Worm (Caenorhabditis elegans) whole organism, L2 larva: ENCODE results near the gene nlp-3.

Experiments
- C34F6.9 ChIP-seq: fragments of 150-350 bp; optimal IDR thresholded peaks from 2 replicates; lab custom pipeline; 2014; ENCODE audit warnings: missing biosample characterization, missing genetic modification characterization
- F13H6.1 ChIP-seq: sonication (generic microtip); optimal IDR thresholded peaks from 2 replicates; lab custom pipeline; 2016; ENCODE audit warnings: missing genetic modification characterization, missing compliant biosample characterization
- R02D3.7 ChIP-seq: fragments of 150-350 bp; optimal IDR thresholded peaks from 2 replicates; lab custom pipeline; 2014; ENCODE audit warnings: missing biosample characterization, missing genetic modification characterization
- ZK546.5 ChIP-seq: sonication (generic microtip); optimal IDR thresholded peaks from 2 replicates; lab custom pipeline; 2017; ENCODE audit warnings: missing biosample characterization, missing genetic modification characterization
- alr-1 ChIP-seq: fragments of 150-350 bp; optimal IDR thresholded peaks from 2 replicates; lab custom pipeline; 2014; ENCODE audit warnings: missing biosample characterization, missing genetic modification characterization
- aly-2 ChIP-seq: fragments of 150-350 bp; optimal IDR thresholded peaks from 2 replicates; lab custom pipeline; 2014; ENCODE audit warnings: missing biosample characterization, missing genetic modification characterization
- ceh-16 ChIP-seq: fragments of 150-350 bp; optimal IDR thresholded peaks from 2 replicates; lab custom pipeline; 2014; ENCODE audit warnings: missing biosample characterization, missing genetic modification characterization
- crh-2 ChIP-seq: sonication (generic microtip); optimal IDR thresholded peaks from 2 replicates; lab custom pipeline; 2017; ENCODE audit warnings: missing biosample characterization, missing genetic modification characterization
- dmd-4 ChIP-seq: sonication (generic microtip); optimal IDR thresholded peaks from 2 replicates; lab custom pipeline; 2017; ENCODE audit warnings: missing biosample characterization, missing genetic modification characterization
- elt-1 ChIP-seq: fragments of 150-350 bp; optimal IDR thresholded peaks from 2 replicates; lab custom pipeline; 2014; ENCODE audit warnings: missing biosample characterization, missing genetic modification characterization
- elt-3 ChIP-seq: sonication (generic microtip); optimal IDR thresholded peaks from 2 replicates; lab custom pipeline; 2017; ENCODE audit warnings: missing biosample characterization, missing genetic modification characterization
- fos-1 ChIP-seq: fragments of 150-350 bp; optimal IDR thresholded peaks from 2 replicates; lab custom pipeline; 2014; ENCODE audit warnings: missing biosample characterization, missing genetic modification characterization
- gmeb-1 ChIP-seq: fragments of 150-350 bp; optimal IDR thresholded peaks from 2 replicates; lab custom pipeline; 2014; ENCODE audit warnings: missing biosample characterization, missing genetic modification characterization
- lin-13 ChIP-seq: fragments of 150-350 bp; optimal IDR thresholded peaks from 2 replicates; lab custom pipeline; 2014; ENCODE audit warnings: missing biosample characterization, missing genetic modification reagents, missing genetic modification characterization
- lin-39 ChIP-seq: fragments of 150-350 bp; optimal IDR thresholded peaks from 2 replicates; lab custom pipeline; 2014; ENCODE audit warnings: missing biosample characterization, missing genetic modification reagents, missing genetic modification characterization
- lsy-2 ChIP-seq, 2 experiments: fragments of 150-350 bp in 1 of 2; sonication (generic microtip) in 1 of 2; optimal IDR thresholded peaks; 2 replicates each; lab custom pipeline; 2014 to 2017; ENCODE audit warnings: missing biosample characterization in 2 of 2, missing genetic modification characterization in 2 of 2
- mab-5 ChIP-seq: fragments of 150-350 bp; optimal IDR thresholded peaks from 2 replicates; lab custom pipeline; 2014; ENCODE audit warnings: missing biosample characterization, missing genetic modification characterization
- mbf-1 ChIP-seq: sonication (generic microtip); optimal IDR thresholded peaks from 2 replicates; lab custom pipeline; 2017; ENCODE audit warnings: missing biosample characterization, missing genetic modification characterization
- mdl-1 ChIP-seq, 2 experiments: fragments of 150-350 bp in 1 of 2; sonication (generic microtip) in 1 of 2; optimal IDR thresholded peaks; 2 replicates each; lab custom pipeline; 2017; ENCODE audit warnings: missing biosample characterization in 2 of 2, missing genetic modification characterization in 2 of 2
- nhr-10 ChIP-seq: sonication (generic microtip); optimal IDR thresholded peaks from 2 replicates; lab custom pipeline; 2017; ENCODE audit warnings: missing biosample characterization, missing genetic modification characterization
- nhr-11 ChIP-seq: fragments of 150-350 bp; optimal IDR thresholded peaks from 2 replicates; lab custom pipeline; 2014; ENCODE audit warnings: missing biosample characterization, missing genetic modification characterization
- nhr-129 ChIP-seq: fragments of 150-350 bp; optimal IDR thresholded peaks from 2 replicates; lab custom pipeline; 2014; ENCODE audit warnings: missing biosample characterization, missing genetic modification characterization
- nhr-23 ChIP-seq: fragments of 150-350 bp; optimal IDR thresholded peaks from 2 replicates; lab custom pipeline; 2014; ENCODE audit warnings: missing biosample characterization, missing genetic modification reagents, missing genetic modification characterization
- nhr-237 ChIP-seq: fragments of 150-350 bp; optimal IDR thresholded peaks from 2 replicates; lab custom pipeline; 2014; ENCODE audit warnings: missing biosample characterization, missing genetic modification characterization
- nhr-25 ChIP-seq: fragments of 150-350 bp; sonication (generic microtip); optimal IDR thresholded peaks from 3 replicates; lab custom pipeline; 2014; ENCODE audit warnings: missing biosample characterization, missing genetic modification characterization
- nhr-77 ChIP-seq: fragments of 150-350 bp; optimal IDR thresholded peaks from 2 replicates; lab custom pipeline; 2014; ENCODE audit warnings: missing biosample characterization, missing genetic modification characterization
- peb-1 ChIP-seq: fragments of 150-350 bp; optimal IDR thresholded peaks from 2 replicates; lab custom pipeline; 2014; ENCODE audit warnings: missing biosample characterization, missing genetic modification characterization
- sem-4 ChIP-seq: fragments of 150-350 bp; optimal IDR thresholded peaks from 2 replicates; lab custom pipeline; 2014; ENCODE audit warnings: missing biosample characterization, missing genetic modification reagents, missing genetic modification characterization
- skn-1 ChIP-seq: sonication (generic microtip); optimal IDR thresholded peaks from 2 replicates; lab custom pipeline; 2017; ENCODE audit warnings: missing biosample characterization, missing genetic modification characterization
- sma-9 ChIP-seq, 2 experiments: fragments of 150-350 bp in 1 of 2; sonication (generic microtip) in 1 of 2; optimal IDR thresholded peaks; 2 replicates each; lab custom pipeline; 2014 to 2016; ENCODE audit warnings: missing genetic modification characterization in 2 of 2, mild to moderate bottlenecking in 1 of 2, missing biosample characterization in 1 of 2, missing compliant biosample characterization in 1 of 2, missing genetic modification reagents in 1 of 2, moderate library complexity in 1 of 2
- snpc-4 ChIP-seq: fragments of 150-350 bp; optimal IDR thresholded peaks from 2 replicates; lab custom pipeline; 2014; ENCODE audit warnings: missing biosample characterization, missing genetic modification characterization
- unc-39 ChIP-seq: fragments of 150-350 bp; optimal IDR thresholded peaks from 2 replicates; lab custom pipeline; 2014; ENCODE audit warnings: missing biosample characterization, missing genetic modification characterization
- unc-55 ChIP-seq: fragments of 150-350 bp; sonication (generic microtip); optimal IDR thresholded peaks from 3 replicates; lab custom pipeline; 2014; ENCODE audit warnings: missing biosample characterization, missing genetic modification reagents, missing genetic modification characterization
- unc-62 ChIP-seq: fragments of 150-350 bp; optimal IDR thresholded peaks from 2 replicates; lab custom pipeline; 2014; ENCODE audit warnings: missing biosample characterization, missing genetic modification reagents, missing genetic modification characterization
- ztf-1 ChIP-seq: fragments of 200-800 bp; sonication (Bioruptor generic); conservative IDR thresholded peaks from 2 replicates; pipeline ENCODE4 v1.3.6; 2022; ENCODE audit warnings: missing genetic modification characterization, missing compliant biosample characterization
- ztf-11 ChIP-seq: sonication (generic microtip); optimal IDR thresholded peaks from 2 replicates; lab custom pipeline; 2017; ENCODE audit warnings: missing biosample characterization, missing genetic modification characterization

nlp-3 gene

DNA sequence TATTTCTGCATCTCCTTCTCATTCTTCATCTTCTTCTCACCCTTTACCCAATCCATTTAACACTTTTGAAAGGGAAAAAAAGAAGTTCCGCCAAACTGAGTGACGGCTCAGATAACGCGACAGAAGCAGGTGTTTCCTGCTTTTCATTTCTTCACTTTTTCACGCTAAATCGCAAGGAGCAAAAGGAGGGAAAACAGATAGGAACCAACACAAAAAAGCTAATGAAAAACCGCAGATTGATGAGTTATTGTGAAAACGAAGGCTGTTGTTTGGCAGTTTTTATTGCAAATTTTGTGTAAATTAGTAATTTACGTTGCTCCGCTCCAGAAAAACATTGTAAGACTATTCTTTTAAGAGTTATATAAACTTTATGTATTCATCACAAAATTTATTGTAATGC, 22.1 kb upstream of the nlp-3 start:
- TF ChIP-seq aly-2 (tag; lab: Kevin White, UChicago), result no peak
- TF ChIP-seq unc-55 (GFP tag; lab: Kevin White, UChicago), result no peak
- no peak for TF ChIP-seq ceh-16 (tag; lab: Kevin White, UChicago)
- no peak for TF ChIP-seq mab-5 (tag; lab: Kevin White, UChicago)
- peak; percentile 8 for TF ChIP-seq F13H6.1
- no peak for TF ChIP-seq elt-3 (tag; lab: Kevin White, UChicago)
- TF ChIP-seq nhr-129 (tag; lab: Kevin White, UChicago), result peak; percentile 1
- no peak for TF ChIP-seq gmeb-1 (tag; lab: Kevin White, UChicago)

DNA sequence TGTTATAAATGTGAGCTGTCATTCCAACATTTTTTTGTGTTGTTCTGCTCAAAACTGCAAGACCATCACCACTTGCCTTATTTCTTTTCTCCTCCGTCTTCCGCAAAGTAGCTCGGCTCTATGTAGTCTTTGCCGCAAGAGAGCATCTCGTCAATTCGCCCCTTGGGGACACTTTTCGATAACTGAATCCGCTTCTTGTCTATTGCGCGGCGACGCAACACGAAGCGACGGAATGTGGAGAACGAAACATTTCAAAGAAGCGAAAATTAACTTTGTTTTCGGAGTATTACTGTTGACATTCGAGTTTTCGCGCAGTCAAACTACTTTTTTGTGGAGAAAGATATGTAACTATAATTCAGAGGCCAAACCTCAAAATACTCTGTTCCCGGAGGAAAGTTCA, 19.9 kb upstream of the nlp-3 start:
- TF ChIP-seq snpc-4 (tag; lab: Kevin White, UChicago) (no peak), fos-1 (no peak), gmeb-1 (tag; lab: Kevin White, UChicago) (no peak), unc-62 (GFP tag; lab: Kevin White, UChicago) (no peak), mbf-1 (no peak), ztf-11 (tag; lab: Kevin White, UChicago) (no peak), peb-1 (tag; lab: Kevin White, UChicago) (no peak), mab-5 (tag; lab: Kevin White, UChicago) (no peak), skn-1 (tag; lab: Kevin White, UChicago) (no peak), nhr-237 (tag; lab: Kevin White, UChicago) (no peak), elt-3 (tag; lab: Kevin White, UChicago) (no peak), sma-9 (GFP tag; optimal IDR thresholded peaks at IDR 0.05; lab: Kevin White, UChicago) (no peak), sma-9 (tag; optimal IDR thresholded peaks at IDR 0.05; lab: Kevin White, UChicago) (no peak), R02D3.7 (tag; lab: Kevin White, UChicago) (no peak), alr-1 (tag; lab: Kevin White, UChicago) (no peak), nhr-23 (tag; lab: Kevin White, UChicago) (no peak)

ce11 chrX:13190912-13191311, 12.7 kb upstream of the nlp-3 start, which contains the start of gene gpa-6:
Gene gpa-6 (plus strand): TSS chrX:13191212.
- TF ChIP-seq alr-1 (tag; lab: Kevin White, UChicago) (no peak), R02D3.7 (tag; lab: Kevin White, UChicago) (no peak), nhr-23 (tag; lab: Kevin White, UChicago) (no peak)

DNA sequence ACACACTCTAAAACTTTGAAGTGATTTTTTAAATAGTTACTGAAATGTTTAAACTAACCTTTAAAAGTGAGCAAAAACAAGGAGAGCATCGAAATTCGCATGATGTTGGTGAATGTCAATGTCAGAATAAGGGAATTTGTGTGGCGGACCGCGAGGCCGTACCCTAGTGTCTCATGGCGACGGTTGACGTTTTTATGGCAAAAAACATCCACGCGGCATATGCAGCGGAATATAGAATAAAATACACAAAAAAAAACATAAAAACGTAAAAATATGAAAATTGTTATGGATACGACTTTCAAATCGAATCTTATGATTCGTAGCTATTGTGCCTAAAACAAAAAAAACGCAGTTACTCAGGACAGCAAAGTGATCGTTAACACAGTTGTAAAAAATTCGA, 11.6 kb upstream of the nlp-3 start, which contains the start of gene cwp-5:
TSS of gene cwp-5 (minus strand) at position 101 of the 400 bp plus-strand sequence.
- TF ChIP-seq nhr-77 (tag; lab: Kevin White, UChicago), result no peak
- TF ChIP-seq dmd-4 (tag; lab: Kevin White, UChicago), result no peak
- TF ChIP-seq alr-1 (tag; lab: Kevin White, UChicago), result no peak
- TF ChIP-seq sem-4 (tag; lab: Kevin White, UChicago), result no peak
- TF ChIP-seq C34F6.9, result no peak
- no peak for TF ChIP-seq elt-3 (tag; lab: Kevin White, UChicago)
- no peak for TF ChIP-seq crh-2
- TF ChIP-seq sma-9 (GFP tag; optimal IDR thresholded peaks at IDR 0.05; lab: Kevin White, UChicago), result no peak
- TF ChIP-seq sma-9 (tag; optimal IDR thresholded peaks at IDR 0.05; lab: Kevin White, UChicago), result no peak
- TF ChIP-seq ztf-11 (tag; lab: Kevin White, UChicago), result no peak
- no peak for TF ChIP-seq R02D3.7 (tag; lab: Kevin White, UChicago)
- TF ChIP-seq nhr-11, result no peak
- no peak for TF ChIP-seq aly-2 (tag; lab: Kevin White, UChicago)
- no peak for TF ChIP-seq nhr-10
- no peak for TF ChIP-seq gmeb-1 (tag; lab: Kevin White, UChicago)
- no peak for TF ChIP-seq mbf-1
- no peak for TF ChIP-seq lsy-2 (tag; optimal IDR thresholded peaks at IDR 0.05; lab: Kevin White, UChicago)
- no peak for TF ChIP-seq lin-39 (tag; lab: Kevin White, UChicago)

DNA sequence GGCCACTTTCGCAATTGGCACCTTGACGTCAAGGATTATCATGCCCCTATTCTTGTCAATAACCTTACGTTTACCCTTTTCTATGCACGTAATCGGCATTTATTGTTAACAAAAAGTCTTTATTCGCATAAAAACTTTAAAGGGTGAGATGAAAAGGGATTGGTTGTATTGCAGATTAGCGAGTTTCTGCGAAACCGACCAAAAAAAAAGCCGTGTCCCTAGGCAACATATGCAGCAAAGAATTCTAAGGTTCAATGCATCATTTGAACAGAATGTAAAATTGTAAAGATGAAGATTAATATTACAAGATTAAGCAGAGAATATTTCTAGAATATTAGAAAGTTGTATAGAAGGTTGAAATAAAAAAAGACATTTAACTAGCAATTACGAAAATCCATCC, 3.8 kb upstream of the nlp-3 start:
- TF ChIP-seq aly-2 (tag; lab: Kevin White, UChicago) (no peak), ceh-16 (tag; lab: Kevin White, UChicago) (no peak), nhr-10 (no peak), dmd-4 (tag; lab: Kevin White, UChicago) (no peak), ztf-1 (GFP tag; lab: Robert Waterston, UW) (no peak), nhr-23 (tag; lab: Kevin White, UChicago) (no peak), ZK546.5 (tag; lab: Kevin White, UChicago) (no peak), F13H6.1 (no peak), mdl-1 (tag; optimal IDR thresholded peaks at IDR 0.05; lab: Kevin White, UChicago) (no peak), unc-39 (no peak), mbf-1 (no peak), sem-4 (tag; lab: Kevin White, UChicago) (no peak), fos-1 (no peak), sma-9 (GFP tag; optimal IDR thresholded peaks at IDR 0.05; lab: Kevin White, UChicago) (no peak), sma-9 (tag; optimal IDR thresholded peaks at IDR 0.05; lab: Kevin White, UChicago) (no peak), elt-1 (tag; lab: Kevin White, UChicago) (no peak), lin-13 (GFP tag; lab: Kevin White, UChicago) (no peak), unc-55 (GFP tag; lab: Kevin White, UChicago) (no peak), nhr-237 (tag; lab: Kevin White, UChicago) (no peak), nhr-25 (tag; lab: Kevin White, UChicago) (no peak)
